Worm (Caenorhabditis elegans) whole organism, mixed stage, embryonic: ENCODE results near the gene srx-5.

Source experiments
- M03D4.4 ChIP-seq: sonication (generic microtip); optimal IDR thresholded peaks from 2 replicates; lab custom pipeline; 2017; ENCODE audit warnings: mild to moderate bottlenecking, missing genetic modification characterization, missing compliant biosample characterization
- blmp-1 ChIP-seq: fragments of 150-350 bp; optimal IDR thresholded peaks from 2 replicates; lab custom pipeline; 2014; ENCODE audit warnings: missing biosample characterization, missing genetic modification characterization
- ceh-39 ChIP-seq: fragments of 150-350 bp; optimal IDR thresholded peaks from 2 replicates; lab custom pipeline; 2014; ENCODE audit warnings: missing biosample characterization, missing genetic modification characterization
- ceh-43 ChIP-seq: fragments of 200-800 bp; sonication (Bioruptor generic); optimal IDR thresholded peaks from 2 replicates; lab custom pipeline; 2018; ENCODE audit warnings: mild to moderate bottlenecking, missing genetic modification characterization, moderate library complexity, missing compliant biosample characterization
- ceh-83 ChIP-seq: fragments of 200-800 bp; sonication (Bioruptor generic); optimal IDR thresholded peaks from 2 replicates; lab custom pipeline; 2018; ENCODE audit warnings: mild to moderate bottlenecking, missing genetic modification characterization, missing compliant biosample characterization
- ces-1 ChIP-seq: fragments of 150-350 bp; optimal IDR thresholded peaks from 2 replicates; lab custom pipeline; 2014; ENCODE audit warnings: missing biosample characterization, missing genetic modification reagents, missing genetic modification characterization
- drap-1 ChIP-seq: fragments of 200-800 bp; sonication (Bioruptor generic); optimal IDR thresholded peaks from 3 replicates; lab custom pipeline; 2018; ENCODE audit warnings: mild to moderate bottlenecking, missing genetic modification characterization, missing compliant biosample characterization
- elt-1 ChIP-seq: sonication (generic microtip); optimal IDR thresholded peaks from 2 replicates; lab custom pipeline; 2017; ENCODE audit warnings: missing genetic modification characterization, mild to moderate bottlenecking, missing compliant biosample characterization, antibody characterized with exemption, moderate library complexity, borderline replicate concordance; ENCODE audit not compliant: insufficient read depth
- elt-3 ChIP-seq: fragments of 150-350 bp; optimal IDR thresholded peaks from 2 replicates; lab custom pipeline; 2014; ENCODE audit warnings: missing biosample characterization, missing genetic modification characterization
- flh-1 ChIP-seq: fragments of 200-800 bp; sonication (Bioruptor generic); optimal IDR thresholded peaks from 2 replicates; lab custom pipeline; 2018; ENCODE audit warnings: mild to moderate bottlenecking, missing genetic modification characterization, moderate library complexity, missing compliant biosample characterization
- ham-2 ChIP-seq: fragments of 200-800 bp; sonication (Bioruptor generic); optimal IDR thresholded peaks from 2 replicates; lab custom pipeline; 2018; ENCODE audit warnings: mild to moderate bottlenecking, missing genetic modification characterization, missing compliant biosample characterization
- hlh-1 ChIP-seq: fragments of 150-350 bp; optimal IDR thresholded peaks from 2 replicates; lab custom pipeline; 2014; ENCODE audit warnings: missing biosample characterization, missing genetic modification reagents, missing genetic modification characterization
- lin-13 ChIP-seq: fragments of 150-350 bp; optimal IDR thresholded peaks from 2 replicates; lab custom pipeline; 2014; ENCODE audit warnings: missing biosample characterization, missing genetic modification characterization
- lin-32 ChIP-seq: fragments of 200-800 bp; sonication (Bioruptor generic); optimal IDR thresholded peaks from 2 replicates; lab custom pipeline; 2018; ENCODE audit warnings: mild to moderate bottlenecking, missing genetic modification characterization, missing compliant biosample characterization
- lsy-2 ChIP-seq: fragments of 150-350 bp; optimal IDR thresholded peaks from 2 replicates; lab custom pipeline; 2014; ENCODE audit warnings: missing biosample characterization, missing genetic modification characterization
- mab-5 ChIP-seq: fragments of 150-350 bp; optimal IDR thresholded peaks from 2 replicates; lab custom pipeline; 2014; ENCODE audit warnings: missing biosample characterization, missing genetic modification characterization
- mep-1 ChIP-seq: fragments of 150-350 bp; optimal IDR thresholded peaks from 2 replicates; lab custom pipeline; 2017; ENCODE audit warnings: missing biosample characterization, missing genetic modification reagents, missing genetic modification characterization, inconsistent platforms
- mls-2 ChIP-seq: sonication (generic microtip); optimal IDR thresholded peaks from 2 replicates; lab custom pipeline; 2016; ENCODE audit warnings: mild to moderate bottlenecking, missing genetic modification characterization, moderate library complexity, missing compliant biosample characterization
- nhr-12 ChIP-seq: fragments of 150-350 bp; optimal IDR thresholded peaks from 2 replicates; lab custom pipeline; 2014; ENCODE audit warnings: missing biosample characterization, missing genetic modification characterization
- nhr-2 ChIP-seq: fragments of 150-350 bp; optimal IDR thresholded peaks from 2 replicates; lab custom pipeline; 2014; ENCODE audit warnings: missing biosample characterization, missing genetic modification characterization
- nhr-237 ChIP-seq: fragments of 150-350 bp; optimal IDR thresholded peaks from 2 replicates; lab custom pipeline; 2014; ENCODE audit warnings: missing biosample characterization, missing genetic modification characterization
- nhr-28 ChIP-seq: fragments of 150-350 bp; optimal IDR thresholded peaks from 2 replicates; lab custom pipeline; 2014; ENCODE audit warnings: missing biosample characterization, missing genetic modification characterization
- nhr-76 ChIP-seq: sonication (generic microtip); optimal IDR thresholded peaks from 2 replicates; lab custom pipeline; 2017; ENCODE audit warnings: missing biosample characterization, missing genetic modification characterization
- pha-4 ChIP-seq: fragments of 150-350 bp; optimal IDR thresholded peaks from 2 replicates; lab custom pipeline; 2018; ENCODE audit warnings: missing biosample characterization, missing genetic modification reagents, missing genetic modification characterization
- sem-2 ChIP-seq: fragments of 200-800 bp; sonication (Bioruptor generic); optimal IDR thresholded peaks from 2 replicates; lab custom pipeline; 2018; ENCODE audit warnings: mild to moderate bottlenecking, missing genetic modification characterization, missing compliant biosample characterization
- snpc-4 ChIP-seq: fragments of 150-350 bp; optimal IDR thresholded peaks from 2 replicates; lab custom pipeline; 2014; ENCODE audit warnings: missing biosample characterization, missing genetic modification characterization
- sptf-1 ChIP-seq: sonication (generic microtip); optimal IDR thresholded peaks from 2 replicates; lab custom pipeline; 2017; ENCODE audit warnings: mild to moderate bottlenecking, missing genetic modification characterization, moderate library complexity, missing compliant biosample characterization
- tbx-8 ChIP-seq: fragments of 200-800 bp; sonication (Bioruptor generic); optimal IDR thresholded peaks from 2 replicates; lab custom pipeline; 2018; ENCODE audit warnings: mild to moderate bottlenecking, missing genetic modification characterization, moderate library complexity, missing compliant biosample characterization
- unc-120 ChIP-seq: sonication (generic microtip); optimal IDR thresholded peaks from 2 replicates; lab custom pipeline; 2017; ENCODE audit warnings: missing genetic modification characterization, missing compliant biosample characterization; ENCODE audit not compliant: poor library complexity, severe bottlenecking
- unc-39 ChIP-seq: fragments of 150-350 bp; optimal IDR thresholded peaks from 2 replicates; lab custom pipeline; 2014; ENCODE audit warnings: missing biosample characterization, missing genetic modification characterization
- unc-62 ChIP-seq: fragments of 150-350 bp; optimal IDR thresholded peaks from 2 replicates; lab custom pipeline; 2014; ENCODE audit warnings: missing biosample characterization, missing genetic modification reagents, missing genetic modification characterization
- zip-8 ChIP-seq: fragments of 150-350 bp; optimal IDR thresholded peaks from 2 replicates; lab custom pipeline; 2014; ENCODE audit warnings: missing biosample characterization, missing genetic modification characterization
- ztf-11 ChIP-seq: fragments of 150-350 bp; optimal IDR thresholded peaks from 2 replicates; lab custom pipeline; 2014; ENCODE audit warnings: missing biosample characterization, missing genetic modification characterization

srx-5 gene

DNA sequence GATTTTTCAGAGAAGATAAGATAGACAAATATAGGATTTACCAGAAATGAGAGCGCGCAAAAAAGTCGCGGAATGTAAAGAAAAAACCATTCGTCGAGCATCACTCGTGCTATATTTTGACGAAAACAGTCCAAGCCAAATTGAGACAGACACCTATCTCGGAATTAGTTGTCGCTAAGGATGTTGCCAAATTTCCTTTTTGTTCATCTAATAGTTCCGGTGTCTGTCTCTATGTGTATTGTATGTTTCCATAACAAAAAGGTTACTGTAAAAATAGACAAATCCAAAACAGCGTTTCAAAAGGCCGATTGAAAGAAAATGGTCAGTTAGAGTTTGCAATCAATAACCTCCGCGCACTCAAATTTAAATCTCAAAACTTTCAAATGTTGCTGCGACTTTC lies 5.3 kb upstream of the srx-5 start, which contains the start of gene srj-53:
Gene srj-53, minus strand, starts transcription at position 101 of the 400 bp plus-strand sequence.
- TF ChIP-seq mls-2 (tag; lab: Kevin White, UChicago) (no peak), ham-2 (GFP tag; lab: Kevin White, UChicago) (no peak), elt-1 (tag; lab: Kevin White, UChicago) (no peak), blmp-1 (no peak), mep-1 (tag; lab: Kevin White, UChicago) (no peak), M03D4.4 (tag; lab: Kevin White, UChicago) (no peak), mab-5 (tag; lab: Kevin White, UChicago) (no peak), drap-1 (no peak), unc-39 (tag; lab: Kevin White, UChicago) (no peak), lin-32 (GFP tag; lab: Kevin White, UChicago) (no peak), sptf-1 (tag; lab: Kevin White, UChicago) (no peak), nhr-237 (tag; lab: Kevin White, UChicago) (no peak), pha-4 (tag; lab: Kevin White, UChicago) (no peak), sem-2 (GFP tag; lab: Kevin White, UChicago) (no peak), unc-120 (no peak), ceh-83 (GFP tag; lab: Kevin White, UChicago) (no peak)

- TF ChIP-seq lsy-2 (tag; lab: Kevin White, UChicago) (no peak), M03D4.4 (tag; lab: Kevin White, UChicago) (no peak), nhr-76 (no peak), sptf-1 (tag; lab: Kevin White, UChicago) (no peak), flh-1 (GFP tag; lab: Kevin White, UChicago) (no peak), ces-1 (GFP tag; lab: Kevin White, UChicago) (no peak), elt-1 (tag; lab: Kevin White, UChicago) (no peak), nhr-28 (no peak), mab-5 (tag; lab: Kevin White, UChicago) (no peak), ceh-83 (GFP tag; lab: Kevin White, UChicago) (no peak), elt-3 (tag; lab: Kevin White, UChicago) (no peak), ceh-39 (tag; lab: Kevin White, UChicago) (no peak), unc-62 (no peak)
These were observed 4.0 kb upstream of the srx-5 start, which contains the start of gene srj-52 for ce11 chrV:695914-696313. TSS of gene srj-52 (minus strand) at chrV:696014.

ce11 chrV:699051-699450 lies 828 bp upstream of the srx-5 start:
- peak; percentile 74 for TF ChIP-seq zip-8 (tag; lab: Kevin White, UChicago)
- no peak for TF ChIP-seq sem-2 (GFP tag; lab: Kevin White, UChicago)

- TF ChIP-seq mls-2 (tag; lab: Kevin White, UChicago) (no peak), flh-1 (GFP tag; lab: Kevin White, UChicago) (no peak), ceh-39 (tag; lab: Kevin White, UChicago) (no peak), unc-120 (no peak), ceh-43 (no peak), nhr-2 (no peak), elt-1 (tag; lab: Kevin White, UChicago) (no peak), mab-5 (tag; lab: Kevin White, UChicago) (no peak), tbx-8 (no peak), lsy-2 (tag; lab: Kevin White, UChicago) (no peak), ham-2 (GFP tag; lab: Kevin White, UChicago) (no peak), nhr-28 (no peak), unc-62 (no peak), nhr-12 (tag; lab: Kevin White, UChicago) (no peak), ces-1 (GFP tag; lab: Kevin White, UChicago) (no peak), elt-3 (tag; lab: Kevin White, UChicago) (no peak), pha-4 (tag; lab: Kevin White, UChicago) (no peak), ztf-11 (tag; lab: Kevin White, UChicago) (no peak), sptf-1 (tag; lab: Kevin White, UChicago) (no peak), zip-8 (tag; lab: Kevin White, UChicago) (no peak)
These were observed 2.4 kb downstream of the srx-5 start, which contains the start of gene srbc-37 for ce11 chrV:702260-702659. TSS of gene srbc-37 (plus strand) at chrV:702560.

DNA sequence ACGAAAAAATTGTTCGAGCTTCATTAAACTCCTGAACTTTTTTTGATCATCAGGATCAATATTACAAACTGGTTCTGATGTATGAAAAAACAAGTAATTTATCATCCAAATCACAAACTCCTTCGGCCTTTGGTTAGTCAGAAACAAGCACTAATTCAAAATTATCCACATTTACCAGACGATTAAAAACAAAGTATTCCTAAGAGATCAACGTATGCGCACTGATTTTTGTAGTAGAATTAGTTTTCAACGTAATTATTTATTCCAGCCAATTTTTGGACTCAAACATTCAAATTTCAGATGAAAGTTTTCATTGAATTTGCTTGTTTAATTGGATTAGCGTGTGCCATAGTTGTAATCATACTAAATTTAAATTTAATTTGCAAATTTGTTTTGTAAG lies 7.0 kb downstream of the srx-5 start, which contains the start of gene srbc-38:
Gene srbc-38, plus strand, starts transcription at position 301 of the 400 bp plus-strand sequence.
- TF ChIP-seq elt-1 (tag; lab: Kevin White, UChicago) (no peak), unc-120 (no peak), M03D4.4 (tag; lab: Kevin White, UChicago) (no peak), mep-1 (tag; lab: Kevin White, UChicago) (no peak), sem-2 (GFP tag; lab: Kevin White, UChicago) (no peak), nhr-237 (tag; lab: Kevin White, UChicago) (no peak), snpc-4 (tag; lab: Kevin White, UChicago) (no peak), drap-1 (no peak), elt-3 (tag; lab: Kevin White, UChicago) (no peak), nhr-28 (no peak), ham-2 (GFP tag; lab: Kevin White, UChicago) (no peak), flh-1 (GFP tag; lab: Kevin White, UChicago) (no peak), zip-8 (tag; lab: Kevin White, UChicago) (no peak), hlh-1 (tag; lab: Kevin White, UChicago) (no peak), lin-13 (tag; lab: Kevin White, UChicago) (no peak), unc-62 (no peak), ceh-83 (GFP tag; lab: Kevin White, UChicago) (no peak)
- TF ChIP-seq, all 35 proteins: peak for 0
